Fruit fly (Drosophila melanogaster) whole organism, embryonic: ENCODE results near the gene Atg8b.
A peak's percentile ranks its signal among the peaks of the same experiment; 100 is the strongest.

ENCODE experiments used
- Atf-2 ChIP-seq: fragments of 200-800 bp; sonication (Bioruptor generic); optimal IDR thresholded peaks from 2 replicates; lab custom pipeline; 2016; ENCODE audit warnings: missing biosample characterization, missing genetic modification characterization
- CG10565 ChIP-seq: fragments of 200-800 bp; sonication (Bioruptor generic); optimal IDR thresholded peaks from 3 replicates; lab custom pipeline; 2016; ENCODE audit warnings: missing biosample characterization, mild to moderate bottlenecking, missing genetic modification characterization
- CG10959 ChIP-seq: fragments of 200-800 bp; sonication (Bioruptor generic); IDR thresholded peaks from 2 replicates; pipeline ENCODE4 v1.3.6; 2022; ENCODE audit warnings: missing biosample characterization, missing genetic modification characterization
- CG12104 ChIP-seq: fragments of 200-800 bp; sonication (Bioruptor generic); optimal IDR thresholded peaks from 3 replicates; lab custom pipeline; 2016; ENCODE audit warnings: missing biosample characterization, missing genetic modification characterization
- CG12659 ChIP-seq: fragments of 200-800 bp; sonication (Bioruptor generic); optimal IDR thresholded peaks from 3 replicates; lab custom pipeline; 2017; ENCODE audit warnings: mild to moderate bottlenecking, missing biosample characterization, missing genetic modification reagents, missing genetic modification characterization
- CG1602 ChIP-seq: fragments of 200-800 bp; sonication (Bioruptor generic); optimal IDR thresholded peaks from 3 replicates; lab custom pipeline; 2016; ENCODE audit warnings: missing biosample characterization, missing genetic modification characterization
- CG2129 ChIP-seq: fragments of 200-800 bp; sonication (Bioruptor generic); IDR thresholded peaks from 2 replicates; pipeline ENCODE4 v1.3.6; 2022; ENCODE audit warnings: missing biosample characterization, missing genetic modification characterization; ENCODE audit not compliant: partially characterized antibody
- CG30431 ChIP-seq: fragments of 200-800 bp; sonication (Bioruptor generic); optimal IDR thresholded peaks from 2 replicates; lab custom pipeline; 2017; ENCODE audit warnings: missing biosample characterization, missing genetic modification characterization
- CG3281 ChIP-seq: fragments of 200-800 bp; sonication (Bioruptor generic); optimal IDR thresholded peaks from 3 replicates; lab custom pipeline; 2017; ENCODE audit warnings: missing biosample characterization, mild to moderate bottlenecking, missing genetic modification characterization
- CG6654 ChIP-seq: fragments of 200-800 bp; sonication (Bioruptor generic); optimal IDR thresholded peaks from 2 replicates; lab custom pipeline; 2017; ENCODE audit warnings: missing biosample characterization, mild to moderate bottlenecking, missing genetic modification characterization
- CG6765 ChIP-seq: fragments of 200-800 bp; sonication (Bioruptor generic); optimal IDR thresholded peaks from 3 replicates; lab custom pipeline; 2017; ENCODE audit warnings: missing biosample characterization, mild to moderate bottlenecking, missing genetic modification characterization
- CG7357 ChIP-seq: fragments of 200-800 bp; sonication (Bioruptor generic); IDR thresholded peaks from 3 replicates; pipeline ENCODE4 v1.3.6; 2022; ENCODE audit warnings: missing biosample characterization, missing genetic modification characterization
- CG9727 ChIP-seq: fragments of 200-800 bp; sonication (Bioruptor generic); optimal IDR thresholded peaks from 3 replicates; lab custom pipeline; 2017; ENCODE audit warnings: missing biosample characterization, mild to moderate bottlenecking, missing genetic modification characterization
- Camta ChIP-seq: fragments of 200-800 bp; sonication (Bioruptor generic); optimal IDR thresholded peaks from 2 replicates; lab custom pipeline; 2016; ENCODE audit warnings: missing biosample characterization, missing genetic modification characterization
- D19A ChIP-seq: fragments of 200-800 bp; optimal IDR thresholded peaks from 3 replicates; lab custom pipeline; 2019; ENCODE audit warnings: missing biosample characterization, mild to moderate bottlenecking, missing genetic modification characterization, moderate library complexity
- D19B ChIP-seq: fragments of 200-800 bp; sonication (Bioruptor generic); optimal IDR thresholded peaks from 2 replicates; lab custom pipeline; 2017; ENCODE audit warnings: missing biosample characterization, mild to moderate bottlenecking, missing genetic modification characterization
- Doc3 ChIP-seq: fragments of 200-800 bp; sonication (Bioruptor generic); IDR thresholded peaks from 3 replicates; pipeline ENCODE4 v1.3.6; 2022; ENCODE audit warnings: missing biosample characterization, missing genetic modification characterization; ENCODE audit not compliant: partially characterized antibody
- E2f2 ChIP-seq: fragments of 200-800 bp; sonication (Bioruptor generic); IDR thresholded peaks from 2 replicates; pipeline ENCODE4 v1.3.6; 2022; ENCODE audit warnings: missing biosample characterization, missing genetic modification characterization
- HLHmδ ChIP-seq: fragments of 200-800 bp; sonication (Bioruptor generic); optimal IDR thresholded peaks from 2 replicates; lab custom pipeline; 2018; ENCODE audit warnings: missing biosample characterization, mild to moderate bottlenecking, missing genetic modification characterization, moderate library complexity
- Hsf ChIP-seq: fragments of 200-800 bp; sonication (Bioruptor generic); optimal IDR thresholded peaks from 3 replicates; lab custom pipeline; 2016; ENCODE audit warnings: missing biosample characterization, missing genetic modification characterization
- NC2α ChIP-seq: fragments of 200-800 bp; sonication (Bioruptor generic); optimal IDR thresholded peaks from 2 replicates; lab custom pipeline; 2016; ENCODE audit warnings: missing biosample characterization, missing genetic modification characterization
- Sry-δ ChIP-seq: fragments of 200-800 bp; sonication (Bioruptor generic); optimal IDR thresholded peaks from 2 replicates; lab custom pipeline; 2016; ENCODE audit warnings: missing biosample characterization, missing genetic modification characterization
- TFAM ChIP-seq: fragments of 200-800 bp; sonication (Bioruptor generic); optimal IDR thresholded peaks from 2 replicates; lab custom pipeline; 2017; ENCODE audit warnings: missing biosample characterization, missing genetic modification characterization, inconsistent platforms
- Trl ChIP-seq, 3 experiments: fragments of >200 bp in 2 of 3; fragments of 200-800 bp in 1 of 3; sonication (Bioruptor generic) in 1 of 3; optimal IDR thresholded peaks; 2 replicates in 1 of 3; 3 replicates in 2 of 3; lab custom pipeline; 2016 to 2017; ENCODE audit warnings: missing biosample characterization in 1 of 3, missing genetic modification characterization in 1 of 3
- ab ChIP-seq: fragments of 200-800 bp; sonication (Bioruptor generic); optimal IDR thresholded peaks from 2 replicates; lab custom pipeline; 2016; ENCODE audit warnings: missing biosample characterization, missing genetic modification characterization
- aop ChIP-seq: fragments of 200-800 bp; sonication (Bioruptor generic); IDR thresholded peaks from 2 replicates; pipeline ENCODE4 v1.3.6; 2022; ENCODE audit warnings: missing biosample characterization, missing genetic modification characterization
- ap ChIP-seq: fragments of 200-800 bp; sonication (Bioruptor generic); IDR thresholded peaks from 2 replicates; pipeline ENCODE4 v1.3.6; 2022; ENCODE audit warnings: missing biosample characterization, missing genetic modification characterization
- bsh ChIP-seq, 2 experiments: fragments of 200-800 bp; sonication (Bioruptor generic); optimal IDR thresholded peaks; 2 replicates each; lab custom pipeline; 2017 to 2018; ENCODE audit warnings: mild to moderate bottlenecking in 2 of 2, missing biosample characterization in 2 of 2, missing genetic modification characterization in 2 of 2, moderate library complexity in 1 of 2
- cad ChIP-seq: fragments of >200 bp; optimal IDR thresholded peaks from 2 replicates; lab custom pipeline; 2017; ENCODE audit warnings: missing biosample characterization, missing genetic modification characterization
- ci ChIP-seq: fragments of 200-800 bp; sonication (Bioruptor generic); IDR thresholded peaks from 3 replicates; pipeline ENCODE4 v1.3.6; 2022; ENCODE audit warnings: missing biosample characterization, missing genetic modification characterization
- corto ChIP-seq: fragments of 200-800 bp; sonication (Bioruptor generic); optimal IDR thresholded peaks from 2 replicates; lab custom pipeline; 2016; ENCODE audit warnings: missing biosample characterization, mild to moderate bottlenecking, missing genetic modification characterization, moderate library complexity
- crc ChIP-seq: fragments of 200-800 bp; sonication (Bioruptor generic); optimal IDR thresholded peaks from 2 replicates; lab custom pipeline; 2016; ENCODE audit warnings: missing biosample characterization, missing genetic modification characterization
- danr ChIP-seq: fragments of 200-800 bp; sonication (Bioruptor generic); IDR thresholded peaks from 2 replicates; pipeline ENCODE4 v1.3.6; 2022; ENCODE audit warnings: missing biosample characterization, missing genetic modification characterization
- fd102C ChIP-seq: fragments of 200-800 bp; sonication (Bioruptor generic); optimal IDR thresholded peaks from 2 replicates; lab custom pipeline; 2018; ENCODE audit warnings: missing biosample characterization, mild to moderate bottlenecking, missing genetic modification characterization, moderate library complexity
- fu2 ChIP-seq: fragments of 200-800 bp; sonication (Bioruptor generic); optimal IDR thresholded peaks from 2 replicates; lab custom pipeline; 2016; ENCODE audit warnings: missing biosample characterization, missing genetic modification characterization
- hb ChIP-seq: fragments of 200-800 bp; sonication (Bioruptor generic); IDR thresholded peaks from 3 replicates; pipeline ENCODE4 v1.3.6; 2022; ENCODE audit warnings: missing biosample characterization, missing genetic modification characterization; ENCODE audit not compliant: partially characterized antibody
- hth ChIP-seq: fragments of >200 bp; optimal IDR thresholded peaks from 2 replicates; lab custom pipeline; 2017; ENCODE audit warnings: inconsistent platforms
- klu ChIP-seq: fragments of 200-800 bp; sonication (Bioruptor generic); IDR thresholded peaks from 2 replicates; pipeline ENCODE4 v1.3.6; 2022; ENCODE audit warnings: missing biosample characterization, missing genetic modification characterization
- kni ChIP-seq: fragments of 200-800 bp; sonication (Bioruptor generic); optimal IDR thresholded peaks from 3 replicates; lab custom pipeline; 2017; ENCODE audit warnings: mild to moderate bottlenecking, missing biosample characterization, missing genetic modification reagents, missing genetic modification characterization
- oc ChIP-seq: fragments of 200-800 bp; sonication (Bioruptor generic); optimal IDR thresholded peaks from 2 replicates; lab custom pipeline; 2018; ENCODE audit warnings: missing biosample characterization, mild to moderate bottlenecking, missing genetic modification characterization, moderate library complexity
- p53 ChIP-seq: fragments of 200-800 bp; sonication (Bioruptor generic); optimal IDR thresholded peaks from 2 replicates; lab custom pipeline; 2016; ENCODE audit warnings: missing biosample characterization, missing genetic modification characterization
- phol ChIP-seq: fragments of 200-800 bp; sonication (Bioruptor generic); optimal IDR thresholded peaks from 3 replicates; lab custom pipeline; 2018; ENCODE audit warnings: missing biosample characterization, mild to moderate bottlenecking, missing genetic modification characterization, moderate library complexity
- so ChIP-seq: fragments of 200-800 bp; sonication (Bioruptor generic); IDR thresholded peaks from 3 replicates; pipeline ENCODE4 v1.3.6; 2022; ENCODE audit warnings: missing biosample characterization, missing genetic modification characterization
- ssp ChIP-seq: fragments of 200-800 bp; sonication (Bioruptor generic); IDR thresholded peaks from 2 replicates; pipeline ENCODE4 v1.3.6; 2022; ENCODE audit warnings: missing biosample characterization, missing genetic modification characterization
- stwl ChIP-seq: fragments of 200-800 bp; sonication (Bioruptor generic); optimal IDR thresholded peaks from 3 replicates; lab custom pipeline; 2018; ENCODE audit warnings: missing biosample characterization, mild to moderate bottlenecking, missing genetic modification characterization, moderate library complexity
- tgo ChIP-seq: fragments of 200-800 bp; sonication (Bioruptor generic); IDR thresholded peaks from 3 replicates; pipeline ENCODE4 v1.3.6; 2022; ENCODE audit warnings: missing biosample characterization, missing genetic modification characterization
- vnd ChIP-seq: fragments of 200-800 bp; sonication (Bioruptor generic); IDR thresholded peaks from 3 replicates; pipeline ENCODE4 v1.3.6; 2022; ENCODE audit warnings: missing biosample characterization, missing genetic modification characterization; ENCODE audit not compliant: partially characterized antibody
- zen2 ChIP-seq: fragments of 200-800 bp; sonication (Bioruptor generic); IDR thresholded peaks from 3 replicates; pipeline ENCODE4 v1.3.6; 2022; ENCODE audit warnings: missing biosample characterization, missing genetic modification characterization; ENCODE audit not compliant: partially characterized antibody
- zf30C ChIP-seq: fragments of 200-800 bp; sonication (Bioruptor generic); optimal IDR thresholded peaks from 3 replicates; lab custom pipeline; 2018; ENCODE audit warnings: missing biosample characterization, mild to moderate bottlenecking, missing genetic modification characterization

Atg8b gene

dm6 chr3R:17703691-17704537, 20.9 kb downstream of the Atg8b start (continued):
- TF ChIP-seq Camta (peak; percentile 99), fu2 (GFP tag; lab: Kevin White, UChicago) (peak; percentile 99), D19B (GFP tag; lab: Kevin White, UChicago) (peak; percentile 94), CG3281 (GFP tag; lab: Kevin White, UChicago) (peak; percentile 98), D19A (peak; percentile 96), Atf-2 (GFP tag; lab: Kevin White, UChicago) (peak; percentile 99), CG12104 (GFP tag; lab: Kevin White, UChicago) (peak; percentile 98), CG12659 (peak; percentile 99), CG30431 (GFP tag; lab: Kevin White, UChicago) (peak; percentile 99), fd102C (GFP tag; lab: Kevin White, UChicago) (peak; percentile 76), hth (no peak), zf30C (GFP tag; lab: Kevin White, UChicago) (peak; percentile 89), cad (GFP tag; lab: Kevin White, UChicago) (no peak), CG10959 (GFP tag; lab: Robert Waterston, UW) (peak; percentile 96), hb (GFP tag; lab: Robert Waterston, UW) (no peak), ssp (GFP tag; lab: Robert Waterston, UW) (peak; percentile 94), E2f2 (GFP tag; lab: Robert Waterston, UW) (peak; percentile 89), CG10565 (GFP tag; lab: Kevin White, UChicago) (peak; percentile 98), bsh (GFP tag; optimal IDR thresholded peaks at IDR 0.05; lab: Kevin White, UChicago) (peak; percentile 99 to 100), Trl (optimal IDR thresholded peaks at IDR 0.05; lab: Kevin White, UChicago) (no peak), Trl (GFP tag; optimal IDR thresholded peaks at IDR 0.05; lab: Kevin White, UChicago) (peak; percentile 99), crc (GFP tag; lab: Kevin White, UChicago) (peak; percentile 99), CG7357 (GFP tag; lab: Robert Waterston, UW) (peak; percentile 96), phol (tag; lab: Kevin White, UChicago) (peak; percentile 98), CG6765 (peak; percentile 95), CG2129 (GFP tag; lab: Robert Waterston, UW) (no peak), aop (peak; percentile 93), Hsf (GFP tag; lab: Kevin White, UChicago) (peak; percentile 99), vnd (GFP tag; lab: Robert Waterston, UW) (no peak), stwl (tag; lab: Kevin White, UChicago) (peak; percentile 69), kni (GFP tag; lab: Kevin White, UChicago) (peak; percentile 89), danr (GFP tag; lab: Robert Waterston, UW) (peak; percentile 99), ci (GFP tag; lab: Robert Waterston, UW) (peak; percentile 99), CG6654 (GFP tag; lab: Kevin White, UChicago) (peak; percentile 94), ab (peak; percentile 99), klu (GFP tag; lab: Robert Waterston, UW) (peak; percentile 97), oc (tag; lab: Kevin White, UChicago) (peak; percentile 99), Doc3 (no peak), NC2α (GFP tag; lab: Kevin White, UChicago) (peak; percentile 99), corto (peak; percentile 100), Sry-δ (GFP tag; lab: Kevin White, UChicago) (peak; percentile 79), so (GFP tag; lab: Robert Waterston, UW) (peak; percentile 99), zen2 (no peak), ap (peak; percentile 99), CG1602 (GFP tag; lab: Kevin White, UChicago) (peak; percentile 99), p53 (GFP tag; lab: Kevin White, UChicago) (peak; percentile 97), HLHmδ (GFP tag; lab: Kevin White, UChicago) (no peak), CG9727 (GFP tag; lab: Kevin White, UChicago) (peak; percentile 99), tgo (peak; percentile 99), TFAM (GFP tag; lab: Kevin White, UChicago) (peak; percentile 92)
